Worm (Caenorhabditis elegans): ENCODE data around the gene acly-1.

acly-1 gene

ce11 chrX:1446593-1447141 lies 32.7 kb upstream of the acly-1 start, which contains the start of gene zfp-3 (continued):
- TF ChIP-seq Y105C5A.15 (GFP tag; IDR thresholded peaks at IDR 0.05), result 0 out of 2 replicates have a peak, but pooled peaks have one; percentile 31
- no peak for TF ChIP-seq snpc-1.2 (GFP tag; IDR thresholded peaks at IDR 0.05)
- peak; percentile 72 for TF ChIP-seq dpl-1 (GFP tag; optimal IDR thresholded peaks at IDR 0.05)
- TF ChIP-seq T20F7.1 (GFP tag; optimal IDR thresholded peaks at IDR 0.05), result no peak
- TF ChIP-seq ama-1 (optimal IDR thresholded peaks at IDR 0.05), result peak; percentile 7
- no peak for TF ChIP-seq daf-12 (tag; optimal IDR thresholded peaks at IDR 0.05)
- peak; percentile 87 for TF ChIP-seq spr-1 (tag; optimal IDR thresholded peaks at IDR 0.05)
- TF ChIP-seq zip-2 (tag; optimal IDR thresholded peaks at IDR 0.05), result no peak
- TF ChIP-seq lin-38 (GFP tag; IDR thresholded peaks at IDR 0.05), result peak; percentile 78
- TF ChIP-seq F44E2.7 (GFP tag; IDR thresholded peaks at IDR 0.05), result no peak
- TF ChIP-seq nhr-11 (tag; optimal IDR thresholded peaks at IDR 0.05), result peak; percentile 94
- TF ChIP-seq mdt-29 (GFP tag; IDR thresholded peaks at IDR 0.05), result peak; percentile 76
- no peak for TF ChIP-seq nhr-237 (tag; optimal IDR thresholded peaks at IDR 0.05)
- peak; percentile 87 for TF ChIP-seq nhr-25 (tag; optimal IDR thresholded peaks at IDR 0.05; ENCODE audit: borderline replicate concordance, insufficient read depth)
- TF ChIP-seq F10B5.3 (tag; optimal IDR thresholded peaks at IDR 0.05), result peak; percentile 71
- TF ChIP-seq ztf-11 (tag; optimal IDR thresholded peaks at IDR 0.05), result no peak
- peak; percentile 99 for TF ChIP-seq hlh-30 (tag; optimal IDR thresholded peaks at IDR 0.05; ENCODE audit: insufficient read depth)
- TF ChIP-seq ceh-82 (tag; optimal IDR thresholded peaks at IDR 0.05), result no peak
- peak; percentile 74; the same call in 1 of the 2 replicates for TF ChIP-seq saeg-2 (GFP tag; IDR thresholded peaks at IDR 0.05)
- TF ChIP-seq zfp-3 (GFP tag; conservative IDR thresholded peaks at IDR 0.05), result peak; percentile 71; the same call in 1 of the 2 replicates
- 0 out of 2 replicates have a peak, but pooled peaks have one; percentile 17 for TF ChIP-seq dmd-8 (GFP tag; IDR thresholded peaks at IDR 0.05)
- peak in 1 of 2 experiments; percentile 99 for TF ChIP-seq unc-62 (GFP tag; optimal IDR thresholded peaks at IDR 0.05 in 1 of 2)
- TF ChIP-seq unc-62 (tag; optimal IDR thresholded peaks at IDR 0.05), result no peak
- TF ChIP-seq lir-3 (tag; optimal IDR thresholded peaks at IDR 0.05), result peak; percentile 45
- no peak for TF ChIP-seq zip-11 (GFP tag; IDR thresholded peaks at IDR 0.05)
- peak; percentile 77 for TF ChIP-seq dmd-9 (GFP tag; IDR thresholded peaks at IDR 0.05)
- 0 out of 2 replicates have a peak, but pooled peaks have one; percentile 44 for TF ChIP-seq php-3 (GFP tag; IDR thresholded peaks at IDR 0.05)
- TF ChIP-seq F49E8.2 (tag; optimal IDR thresholded peaks at IDR 0.05; ENCODE audit: borderline replicate concordance), result no peak
- peak; percentile 86 for TF ChIP-seq mes-2 (tag; optimal IDR thresholded peaks at IDR 0.05; ENCODE audit: poor library complexity, severe bottlenecking)
- TF ChIP-seq nhr-28 (tag; optimal IDR thresholded peaks at IDR 0.05), result peak; percentile 82
- peak; percentile 6 for TF ChIP-seq skn-1 (tag; optimal IDR thresholded peaks at IDR 0.05)
- TF ChIP-seq hlh-11 (tag; optimal IDR thresholded peaks at IDR 0.05), result peak; percentile 99
- TF ChIP-seq nhr-41 (GFP tag; IDR thresholded peaks at IDR 0.05), result peak; percentile 83
- peak; percentile 94 for TF ChIP-seq ceh-20 (GFP tag; IDR thresholded peaks at IDR 0.05)
- TF ChIP-seq Y75B8A.6 (GFP tag; IDR thresholded peaks at IDR 0.05), result no peak
- TF ChIP-seq unc-39 (tag; optimal IDR thresholded peaks at IDR 0.05), result no peak
- peak; percentile 89 for TF ChIP-seq jun-1 (tag; optimal IDR thresholded peaks at IDR 0.05)
- TF ChIP-seq sdz-12 (GFP tag; optimal IDR thresholded peaks at IDR 0.05), result no peak
- TF ChIP-seq attf-4 (tag; optimal IDR thresholded peaks at IDR 0.05), result no peak
- TF ChIP-seq lin-39 (tag; optimal IDR thresholded peaks at IDR 0.05), result no peak
- TF ChIP-seq daf-19 (GFP tag; conservative IDR thresholded peaks at IDR 0.05), result 0 out of 2 replicates have a peak, but pooled peaks have one; percentile 60
- TF ChIP-seq Y5F2A.4 (GFP tag; optimal IDR thresholded peaks at IDR 0.05), result peak; percentile 41
- TF ChIP-seq ceh-32 (tag; optimal IDR thresholded peaks at IDR 0.05; ENCODE audit: poor library complexity), result peak; percentile 49
- no peak for TF ChIP-seq lin-29 (GFP tag; IDR thresholded peaks at IDR 0.05)
- no peak for TF ChIP-seq aly-2 (tag; optimal IDR thresholded peaks at IDR 0.05)
- TF ChIP-seq set-16 (GFP tag; IDR thresholded peaks at IDR 0.05), result peak; percentile 91
- no peak for TF ChIP-seq Y48G9A.11 (GFP tag; IDR thresholded peaks at IDR 0.05)
- peak; percentile 85 for TF ChIP-seq nhr-48 (tag; optimal IDR thresholded peaks at IDR 0.05)
- no peak for TF ChIP-seq nhr-111 (GFP tag; optimal IDR thresholded peaks at IDR 0.05)
- peak; percentile 92 for TF ChIP-seq nhr-6 (tag; optimal IDR thresholded peaks at IDR 0.05)
- TF ChIP-seq ZK546.5 (tag; optimal IDR thresholded peaks at IDR 0.05), result peak in 1 of 2 experiments; percentile 59

Data from whole organism, L4 larva.